Fruit fly (Drosophila melanogaster) whole organism, embryonic: ENCODE results near the gene nuf.
A peak's percentile ranks its signal among the peaks of the same experiment; 100 is the strongest.

Experiments used
- ATbp ChIP-seq: fragments of 200-800 bp; sonication (Bioruptor generic); optimal IDR thresholded peaks from 2 replicates; lab custom pipeline; 2017; ENCODE audit warnings: missing biosample characterization, mild to moderate bottlenecking, missing genetic modification characterization, missing genetic modification reagents
- B-H2 ChIP-seq: fragments of 200-800 bp; sonication (Bioruptor generic); optimal IDR thresholded peaks from 2 replicates; lab custom pipeline; 2018; ENCODE audit warnings: missing biosample characterization, mild to moderate bottlenecking, missing genetic modification characterization
- CG11093 ChIP-seq: fragments of 200-800 bp; sonication (Bioruptor generic); IDR thresholded peaks from 3 replicates; pipeline ENCODE4 v1.3.6; 2022; ENCODE audit warnings: missing biosample characterization, missing genetic modification characterization
- CG11456 ChIP-seq: fragments of 200-800 bp; sonication (Bioruptor generic); IDR thresholded peaks from 3 replicates; pipeline ENCODE4 v1.3.6; 2022; ENCODE audit warnings: missing biosample characterization, missing genetic modification characterization
- CG11696 ChIP-seq: fragments of 200-800 bp; sonication (Bioruptor generic); IDR thresholded peaks from 2 replicates; pipeline ENCODE4 v1.3.6; 2022; ENCODE audit warnings: missing biosample characterization, missing genetic modification characterization
- CG16863 ChIP-seq: fragments of 200-800 bp; sonication (Bioruptor generic); optimal IDR thresholded peaks from 3 replicates; lab custom pipeline; 2016; ENCODE audit warnings: missing biosample characterization, missing genetic modification characterization
- CG17328 ChIP-seq: fragments of 200-800 bp; sonication (Bioruptor generic); IDR thresholded peaks from 2 replicates; pipeline ENCODE4 v1.3.6; 2022; ENCODE audit warnings: missing biosample characterization, missing genetic modification characterization
- CG17802 ChIP-seq: fragments of 200-800 bp; sonication (Bioruptor generic); optimal IDR thresholded peaks from 2 replicates; lab custom pipeline; 2018; ENCODE audit warnings: missing biosample characterization, mild to moderate bottlenecking, missing genetic modification characterization, moderate library complexity
- CG2202 ChIP-seq: fragments of 200-800 bp; sonication (Bioruptor generic); optimal IDR thresholded peaks from 2 replicates; lab custom pipeline; 2018; ENCODE audit warnings: missing biosample characterization, mild to moderate bottlenecking, missing genetic modification characterization
- CG31224 ChIP-seq: fragments of 200-800 bp; sonication (Bioruptor generic); IDR thresholded peaks from 2 replicates; pipeline ENCODE4 v1.3.6; 2022; ENCODE audit warnings: missing biosample characterization, missing genetic modification characterization
- CG32772 ChIP-seq: fragments of 200-800 bp; sonication (Bioruptor generic); IDR thresholded peaks from 2 replicates; pipeline ENCODE4 v1.3.6; 2022; ENCODE audit warnings: missing biosample characterization, missing genetic modification characterization
- CG33557 ChIP-seq: fragments of 200-800 bp; sonication (Bioruptor generic); optimal IDR thresholded peaks from 2 replicates; lab custom pipeline; 2019; ENCODE audit warnings: missing biosample characterization, mild to moderate bottlenecking, missing genetic modification characterization, moderate library complexity
- CG4282 ChIP-seq: fragments of 200-800 bp; sonication (Bioruptor generic); optimal IDR thresholded peaks from 2 replicates; lab custom pipeline; 2016; ENCODE audit warnings: missing biosample characterization, missing genetic modification characterization
- CG4707 ChIP-seq: fragments of 200-800 bp; sonication (Bioruptor generic); optimal IDR thresholded peaks from 2 replicates; lab custom pipeline; 2018; ENCODE audit warnings: missing biosample characterization, mild to moderate bottlenecking, missing genetic modification characterization, moderate library complexity
- CG8478 ChIP-seq: fragments of >200 bp; optimal IDR thresholded peaks from 2 replicates; lab custom pipeline; 2018
- CG9727 ChIP-seq: fragments of 200-800 bp; sonication (Bioruptor generic); optimal IDR thresholded peaks from 3 replicates; lab custom pipeline; 2017; ENCODE audit warnings: missing biosample characterization, mild to moderate bottlenecking, missing genetic modification characterization
- HHEX ChIP-seq: fragments of 200-800 bp; sonication (Bioruptor generic); optimal IDR thresholded peaks from 3 replicates; lab custom pipeline; 2017; ENCODE audit warnings: missing biosample characterization, mild to moderate bottlenecking, missing genetic modification characterization, missing genetic modification reagents
- Hey ChIP-seq: fragments of 200-800 bp; sonication (Bioruptor generic); optimal IDR thresholded peaks from 3 replicates; lab custom pipeline; 2018; ENCODE audit warnings: missing biosample characterization, mild to moderate bottlenecking, missing genetic modification characterization
- Hr51 ChIP-seq, 2 experiments: fragments of 200-800 bp; sonication (Bioruptor generic); optimal IDR thresholded peaks; 2 replicates in 1 of 2; 3 replicates in 1 of 2; lab custom pipeline; 2016 to 2018; ENCODE audit warnings: missing biosample characterization in 2 of 2, missing genetic modification characterization in 2 of 2, mild to moderate bottlenecking in 1 of 2, moderate library complexity in 1 of 2
- MTF-1 ChIP-seq: fragments of 200-800 bp; sonication (Bioruptor generic); optimal IDR thresholded peaks from 2 replicates; lab custom pipeline; 2018; ENCODE audit warnings: missing biosample characterization, mild to moderate bottlenecking, missing genetic modification characterization, borderline replicate concordance
- Myb ChIP-seq: fragments of 200-800 bp; sonication (Bioruptor generic); optimal IDR thresholded peaks from 2 replicates; lab custom pipeline; 2016; ENCODE audit warnings: missing biosample characterization, missing genetic modification characterization
- Neu2 ChIP-seq: fragments of 200-800 bp; sonication (Bioruptor generic); optimal IDR thresholded peaks from 3 replicates; lab custom pipeline; 2016; ENCODE audit warnings: missing biosample characterization, missing genetic modification characterization, borderline replicate concordance
- Pdp1 ChIP-seq, 2 experiments: fragments of 200-800 bp; sonication (Bioruptor generic); optimal IDR thresholded peaks; 3 replicates each; lab custom pipeline; 2016; ENCODE audit warnings: missing biosample characterization in 2 of 2, missing genetic modification characterization in 2 of 2, mild to moderate bottlenecking in 1 of 2, moderate library complexity in 1 of 2
- Sry-δ ChIP-seq: fragments of 200-800 bp; sonication (Bioruptor generic); optimal IDR thresholded peaks from 2 replicates; lab custom pipeline; 2016; ENCODE audit warnings: missing biosample characterization, missing genetic modification characterization
- amos ChIP-seq: fragments of 200-800 bp; sonication (Bioruptor generic); IDR thresholded peaks from 2 replicates; pipeline ENCODE4 v1.3.6; 2022; ENCODE audit warnings: missing biosample characterization, missing genetic modification characterization; ENCODE audit not compliant: partially characterized antibody
- bbx ChIP-seq: fragments of 200-800 bp; sonication (Bioruptor generic); IDR thresholded peaks from 2 replicates; pipeline ENCODE4 v1.3.6; 2022; ENCODE audit warnings: missing biosample characterization, missing genetic modification characterization; ENCODE audit not compliant: partially characterized antibody
- dmrt11E ChIP-seq: fragments of 200-800 bp; sonication (Bioruptor generic); optimal IDR thresholded peaks from 3 replicates; lab custom pipeline; 2018; ENCODE audit warnings: missing biosample characterization, mild to moderate bottlenecking, missing genetic modification characterization, moderate library complexity
- dmrt99B ChIP-seq: fragments of 200-800 bp; sonication (Bioruptor generic); optimal IDR thresholded peaks from 2 replicates; lab custom pipeline; 2018; ENCODE audit warnings: missing biosample characterization, mild to moderate bottlenecking, missing genetic modification characterization, moderate library complexity
- dysf ChIP-seq: fragments of 200-800 bp; sonication (Bioruptor generic); IDR thresholded peaks from 3 replicates; pipeline ENCODE4 v1.3.6; 2022; ENCODE audit warnings: missing biosample characterization, missing genetic modification characterization
- fd96Cb ChIP-seq: fragments of 200-800 bp; sonication (Bioruptor generic); optimal IDR thresholded peaks from 2 replicates; lab custom pipeline; 2018; ENCODE audit warnings: missing biosample characterization, mild to moderate bottlenecking, missing genetic modification characterization, moderate library complexity
- gsb ChIP-seq: fragments of 200-800 bp; sonication (Bioruptor generic); IDR thresholded peaks from 2 replicates; pipeline ENCODE4 v1.3.6; 2022; ENCODE audit warnings: missing biosample characterization, missing genetic modification characterization
- gt ChIP-seq: fragments of 200-800 bp; sonication (Bioruptor generic); IDR thresholded peaks from 2 replicates; pipeline ENCODE4 v1.3.6; 2022; ENCODE audit warnings: missing biosample characterization, missing genetic modification characterization
- her ChIP-seq: fragments of 200-800 bp; sonication (Bioruptor generic); optimal IDR thresholded peaks from 2 replicates; lab custom pipeline; 2016; ENCODE audit warnings: missing biosample characterization, missing genetic modification characterization
- insv ChIP-seq, 2 experiments: fragments of 200-800 bp; sonication (Bioruptor generic); optimal IDR thresholded peaks; 3 replicates each; lab custom pipeline; 2016 to 2018; ENCODE audit warnings: missing biosample characterization in 2 of 2, missing genetic modification characterization in 2 of 2
- onecut ChIP-seq: fragments of 200-800 bp; sonication (Bioruptor generic); IDR thresholded peaks from 2 replicates; pipeline ENCODE4 v1.3.6; 2022; ENCODE audit warnings: missing biosample characterization, missing genetic modification characterization
- pan ChIP-seq, 4 experiments: fragments of >200 bp in 3 of 4; fragments of 200-800 bp in 1 of 4; sonication (Bioruptor generic) in 1 of 4; optimal IDR thresholded peaks in 3 of 4; IDR thresholded peaks in 1 of 4; 2 replicates each; pipeline versions ENCODE4 v1.3.6 to Lab custom; 2017 to 2022; ENCODE audit warnings: missing biosample characterization in 2 of 4, missing genetic modification characterization in 2 of 4, mixed read lengths in 1 of 4
- prd ChIP-seq, 3 experiments: fragments of >200 bp in 2 of 3; fragments of 200-800 bp in 1 of 3; sonication (Bioruptor generic) in 1 of 3; optimal IDR thresholded peaks in 2 of 3; IDR thresholded peaks in 1 of 3; 2 replicates in 2 of 3; 3 replicates in 1 of 3; pipeline versions ENCODE4 v1.3.6 to Lab custom; 2017 to 2022; ENCODE audit warnings: missing biosample characterization in 1 of 3, missing genetic modification characterization in 1 of 3
- pzg ChIP-seq: fragments of 200-800 bp; sonication (Bioruptor generic); optimal IDR thresholded peaks from 3 replicates; lab custom pipeline; 2018; ENCODE audit warnings: missing biosample characterization, mild to moderate bottlenecking, missing genetic modification characterization, moderate library complexity
- rib ChIP-seq: fragments of 200-800 bp; sonication (Bioruptor generic); IDR thresholded peaks from 2 replicates; pipeline ENCODE4 v1.3.6; 2022; ENCODE audit warnings: missing biosample characterization, missing genetic modification characterization
- ro ChIP-seq: fragments of 200-800 bp; sonication (Bioruptor generic); IDR thresholded peaks from 2 replicates; pipeline ENCODE4 v1.3.6; 2022; ENCODE audit warnings: missing biosample characterization, missing genetic modification characterization
- tgo ChIP-seq: fragments of 200-800 bp; sonication (Bioruptor generic); IDR thresholded peaks from 3 replicates; pipeline ENCODE4 v1.3.6; 2022; ENCODE audit warnings: missing biosample characterization, missing genetic modification characterization
- tio ChIP-seq: fragments of 200-800 bp; sonication (Bioruptor generic); optimal IDR thresholded peaks from 2 replicates; lab custom pipeline; 2017; ENCODE audit warnings: missing biosample characterization, missing genetic modification characterization, inconsistent platforms
- tna ChIP-seq: fragments of 200-800 bp; sonication (Bioruptor generic); IDR thresholded peaks from 2 replicates; pipeline ENCODE4 v1.3.6; 2022; ENCODE audit warnings: missing biosample characterization, missing genetic modification characterization; ENCODE audit not compliant: partially characterized antibody
- usp ChIP-seq: fragments of >200 bp; optimal IDR thresholded peaks from 2 replicates; lab custom pipeline; 2017; ENCODE audit warnings: missing biosample characterization, missing genetic modification characterization
- vfl ChIP-seq: fragments of 200-800 bp; sonication (Bioruptor generic); optimal IDR thresholded peaks from 2 replicates; lab custom pipeline; 2016; ENCODE audit warnings: missing biosample characterization, missing genetic modification characterization
- wor ChIP-seq: fragments of 200-800 bp; sonication (Bioruptor generic); IDR thresholded peaks from 2 replicates; pipeline ENCODE4 v1.3.6; 2022; ENCODE audit warnings: missing biosample characterization, missing genetic modification characterization

nuf gene

DNA sequence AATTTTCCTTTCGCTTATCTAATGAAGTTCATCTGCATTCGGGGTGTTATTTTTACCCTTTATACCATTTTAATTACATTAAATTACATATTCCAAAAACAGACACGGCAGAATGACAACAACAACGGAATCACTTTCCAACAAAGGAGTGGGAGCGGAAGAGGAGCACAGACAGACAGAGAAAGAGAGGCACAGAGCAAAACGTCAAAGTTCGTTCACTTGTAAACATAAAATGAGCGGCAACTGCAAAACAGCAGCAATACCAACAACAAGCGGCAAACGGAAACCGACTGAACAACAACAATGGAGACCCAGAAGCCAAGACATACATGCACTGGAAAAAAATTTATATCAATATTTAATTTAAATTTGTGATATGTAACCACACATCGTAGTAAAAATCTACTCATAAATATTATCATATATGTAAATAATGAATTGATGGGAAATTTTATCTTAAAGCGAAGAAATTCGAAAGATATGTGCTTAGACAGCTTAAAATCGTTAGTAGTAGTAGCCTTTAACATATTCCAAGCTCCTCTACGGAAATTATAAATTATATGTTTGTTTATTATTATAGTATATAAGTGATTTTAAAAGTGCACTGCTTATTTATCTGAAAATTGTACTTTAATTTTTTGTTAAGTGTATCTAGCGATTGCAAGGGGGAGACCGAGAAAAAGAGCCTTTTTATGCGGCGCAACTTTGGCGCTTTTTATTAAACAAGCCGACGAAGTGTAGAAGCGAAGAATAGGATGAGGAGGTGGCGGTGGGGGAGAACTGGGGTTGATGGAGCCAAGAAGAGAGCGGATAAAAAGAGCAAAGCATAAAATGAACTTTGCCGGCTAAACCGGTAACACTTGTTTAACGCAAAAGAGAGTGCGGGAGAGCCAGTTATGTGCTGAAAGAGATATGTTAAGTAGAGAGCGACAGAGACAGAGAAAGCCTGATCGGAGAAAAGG is 81.7 kb downstream of the nuf start (continued):
- no peak for TF ChIP-seq usp (GFP tag; lab: Kevin White, UChicago)
- peak; percentile 75 for TF ChIP-seq CG17328
- TF ChIP-seq vfl (GFP tag; lab: Kevin White, UChicago), result no peak
- no peak for TF ChIP-seq amos
- TF ChIP-seq CG11696 (GFP tag; lab: Robert Waterston, UW), result no peak
- TF ChIP-seq HHEX, result peak; percentile 83
- no peak for TF ChIP-seq Neu2
- TF ChIP-seq CG16863 (GFP tag; lab: Kevin White, UChicago), result peak; percentile 6
- TF ChIP-seq dmrt99B (tag; lab: Kevin White, UChicago), result peak; percentile 88
- no peak for TF ChIP-seq bbx (GFP tag; lab: Robert Waterston, UW)
- TF ChIP-seq ATbp (GFP tag; lab: Kevin White, UChicago), result peak; percentile 90
- peak; percentile 68 for TF ChIP-seq wor (GFP tag; lab: Robert Waterston, UW)
- TF ChIP-seq CG31224 (GFP tag; lab: Robert Waterston, UW), result peak; percentile 68
- TF ChIP-seq rib, result no peak
- TF ChIP-seq ro (GFP tag; lab: Robert Waterston, UW), result no peak; the same call in 1 of the 2 replicates
- TF ChIP-seq CG8478 (lab: Kevin White, UChicago), result no peak
- TF ChIP-seq her, result no peak
- TF ChIP-seq dmrt11E, result peak; percentile 97
- peak; percentile 85; the same call in 2 of the 3 replicates for TF ChIP-seq dysf (GFP tag; lab: Robert Waterston, UW)
- no peak for TF ChIP-seq pzg (GFP tag; lab: Kevin White, UChicago)
- peak; percentile 75; the same call in 2 of the 3 replicates for TF ChIP-seq CG11093 (GFP tag; lab: Robert Waterston, UW)
- TF ChIP-seq tna (GFP tag; lab: Robert Waterston, UW), result no peak
- TF ChIP-seq tio (GFP tag; lab: Kevin White, UChicago), result peak; percentile 93
- TF ChIP-seq CG32772 (GFP tag; lab: Robert Waterston, UW), result peak; percentile 66
- TF ChIP-seq Hr51 (GFP tag; optimal IDR thresholded peaks at IDR 0.05; lab: Kevin White, UChicago), result peak; percentile 26 to 95
- no peak for TF ChIP-seq Sry-δ
- TF ChIP-seq CG17802 (tag; lab: Kevin White, UChicago), result no peak
- peak in 1 of 2 experiments; percentile 36 for TF ChIP-seq insv (GFP tag; optimal IDR thresholded peaks at IDR 0.05; lab: Kevin White, UChicago)
- no peak for TF ChIP-seq Myb (GFP tag; lab: Kevin White, UChicago)
- peak; percentile 54 for TF ChIP-seq CG4707 (GFP tag; lab: Kevin White, UChicago)
- TF ChIP-seq Hey (tag; lab: Kevin White, UChicago), result no peak
- TF ChIP-seq CG2202, result peak; percentile 90
- TF ChIP-seq gsb (GFP tag; lab: Robert Waterston, UW), result no peak; the same call in 1 of the 2 replicates
- TF ChIP-seq prd (optimal IDR thresholded peaks at IDR 0.05; lab: Kevin White, UChicago), result no peak
- peak; percentile 82 for TF ChIP-seq prd (GFP tag; IDR thresholded peaks at IDR 0.05; lab: Robert Waterston, UW)
- peak; percentile 61 for TF ChIP-seq onecut (GFP tag; lab: Robert Waterston, UW)
- TF ChIP-seq CG11456 (GFP tag; lab: Robert Waterston, UW), result peak; percentile 73; the same call in 1 of the 3 replicates
- TF ChIP-seq fd96Cb (tag; lab: Kevin White, UChicago), result peak; percentile 93
- no peak for TF ChIP-seq pan (optimal IDR thresholded peaks at IDR 0.05; lab: Kevin White, UChicago)
- peak in 1 of 2 experiments; percentile 59 for TF ChIP-seq pan (GFP tag; optimal IDR thresholded peaks at IDR 0.05 in 1 of 2, IDR thresholded peaks at IDR 0.05 in 1 of 2)
- TF ChIP-seq CG9727, result peak; percentile 78
- TF ChIP-seq B-H2, result peak; percentile 40
- TF ChIP-seq CG33557 (GFP tag; lab: Kevin White, UChicago), result peak; percentile 96
- TF ChIP-seq tgo, result peak; percentile 74
- TF ChIP-seq gt (GFP tag; lab: Robert Waterston, UW), result no peak
- TF ChIP-seq Pdp1 (GFP tag; optimal IDR thresholded peaks at IDR 0.05; lab: Kevin White, UChicago), result peak in 1 of 2 experiments; percentile 42
- no peak for TF ChIP-seq CG4282 (GFP tag; lab: Kevin White, UChicago)
- TF ChIP-seq MTF-1, result peak; percentile 57
